Worm (Caenorhabditis elegans): ENCODE results near the gene T21D12.11.

The T21D12.11 gene

DNA sequence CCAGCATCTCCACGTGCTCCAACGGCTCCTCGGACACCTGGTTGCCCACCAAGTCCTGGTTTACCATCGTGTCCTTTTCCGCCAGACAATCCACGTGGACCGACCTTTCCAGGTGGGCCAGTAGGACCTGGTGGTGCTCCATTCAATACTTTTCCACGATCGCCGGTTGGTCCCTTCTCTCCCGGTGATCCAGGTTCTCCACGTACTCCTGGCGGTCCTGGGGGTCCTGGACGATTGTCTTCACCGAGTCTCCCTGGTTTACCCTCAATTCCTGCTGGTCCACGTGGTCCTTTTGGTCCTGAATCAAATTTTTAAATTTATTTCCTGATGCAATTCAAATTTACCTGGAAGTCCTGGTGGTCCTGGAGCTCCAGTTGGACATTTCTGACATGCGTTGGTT lies 10.8 kb upstream of the T21D12.11 start:
- no peak for TF ChIP-seq elt-3 (tag; optimal IDR thresholded peaks at IDR 0.05)
- no peak for TF ChIP-seq mef-2 (tag; optimal IDR thresholded peaks at IDR 0.05)
- no peak for TF ChIP-seq isw-1 (GFP tag; IDR thresholded peaks at IDR 0.05)
- no peak for TF ChIP-seq lir-3 (tag; optimal IDR thresholded peaks at IDR 0.05; ENCODE audit: poor library complexity)
- TF ChIP-seq nhr-76 (tag; optimal IDR thresholded peaks at IDR 0.05): no peak
- no peak for TF ChIP-seq F16B12.6 (tag; optimal IDR thresholded peaks at IDR 0.05)
- no peak for TF ChIP-seq mab-9 (GFP tag; IDR thresholded peaks at IDR 0.05)
- TF ChIP-seq hlh-4 (tag; optimal IDR thresholded peaks at IDR 0.05): no peak
- TF ChIP-seq C16A3.4 (tag; optimal IDR thresholded peaks at IDR 0.05): no peak
- no peak for TF ChIP-seq nhr-71 (tag; optimal IDR thresholded peaks at IDR 0.05)
- no peak for TF ChIP-seq nhr-28 (tag; optimal IDR thresholded peaks at IDR 0.05)
- TF ChIP-seq nhr-47 (tag; optimal IDR thresholded peaks at IDR 0.05): no peak
- no peak for TF ChIP-seq ceh-90 (tag; optimal IDR thresholded peaks at IDR 0.05)
- no peak for TF ChIP-seq nhr-85 (tag)
- TF ChIP-seq ces-1 (GFP tag; optimal IDR thresholded peaks at IDR 0.05): no peak

DNA sequence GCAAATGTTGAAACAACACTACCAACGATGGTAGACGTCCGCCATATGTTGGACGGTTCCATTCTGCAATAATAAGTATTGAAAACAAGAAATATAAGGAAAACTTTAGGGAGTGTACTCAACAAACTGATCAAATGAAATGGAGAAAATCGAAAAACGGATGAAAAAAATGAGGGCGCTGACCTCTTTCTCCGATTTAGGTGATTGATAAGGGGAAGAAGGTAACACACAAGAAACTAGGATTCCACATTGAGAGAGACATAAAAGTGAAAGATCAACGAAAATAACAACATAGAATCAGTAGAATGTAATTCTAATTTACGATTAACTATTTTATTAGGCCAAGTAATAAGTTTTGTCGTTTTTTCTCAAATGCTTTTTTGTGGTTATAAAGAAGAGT lies 10.1 kb upstream of the T21D12.11 start, which contains the start of gene dpy-9:
Gene dpy-9 (minus strand): TSS at position 63 of the 400 bp plus-strand sequence.
- TF ChIP-seq zip-4 (GFP tag; optimal IDR thresholded peaks at IDR 0.05) (no peak), lin-13 (GFP tag; optimal IDR thresholded peaks at IDR 0.05) (no peak), unc-130 (tag; optimal IDR thresholded peaks at IDR 0.05) (no peak), lin-35 (GFP tag; optimal IDR thresholded peaks at IDR 0.05) (no peak), mef-2 (tag; optimal IDR thresholded peaks at IDR 0.05) (no peak), alr-1 (tag; optimal IDR thresholded peaks at IDR 0.05; ENCODE audit: borderline replicate concordance) (no peak), nhr-47 (tag; optimal IDR thresholded peaks at IDR 0.05) (no peak), elt-3 (tag; optimal IDR thresholded peaks at IDR 0.05) (peak in 1 of 6 experiments; percentile 50), pag-3 (tag; optimal IDR thresholded peaks at IDR 0.05; ENCODE audit: borderline replicate concordance, insufficient read depth) (no peak), F16B12.6 (tag; optimal IDR thresholded peaks at IDR 0.05) (no peak), fos-1 (tag; optimal IDR thresholded peaks at IDR 0.05) (no peak), zag-1 (tag; optimal IDR thresholded peaks at IDR 0.05) (no peak), ztf-4 (tag; optimal IDR thresholded peaks at IDR 0.05) (no peak), blmp-1 (tag; optimal IDR thresholded peaks at IDR 0.05) (peak; percentile 96), egl-13 (tag; optimal IDR thresholded peaks at IDR 0.05) (no peak)

DNA sequence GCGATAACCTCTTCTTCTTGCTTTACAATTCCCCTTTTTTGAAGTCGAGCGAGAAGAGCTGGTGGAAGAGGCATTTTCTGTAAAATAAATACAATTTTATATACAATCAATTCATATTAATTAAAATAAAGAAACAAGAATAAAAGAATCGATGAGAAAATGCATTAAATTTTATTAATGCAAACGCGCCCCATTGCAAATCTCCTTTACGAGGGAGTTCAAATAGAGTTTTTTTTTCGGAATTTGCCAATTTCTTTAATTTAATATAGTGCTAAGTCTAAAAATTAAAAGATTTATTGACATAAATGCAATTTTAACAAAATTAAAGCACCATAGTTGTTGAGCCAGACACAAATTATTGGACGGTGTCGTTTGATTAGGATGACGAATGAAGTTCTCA lies 7.6 kb upstream of the T21D12.11 start, which contains the start of gene pqbp-1.1:
Gene pqbp-1.1 (minus strand): TSS at position 77 of the 400 bp plus-strand sequence.
- peak; percentile 18 for TF ChIP-seq ces-1 (GFP tag; optimal IDR thresholded peaks at IDR 0.05)
- no peak for TF ChIP-seq unc-98 (GFP tag; IDR thresholded peaks at IDR 0.05)
- no peak for TF ChIP-seq ztf-11 (tag; optimal IDR thresholded peaks at IDR 0.05)
- TF ChIP-seq unc-30 (tag; optimal IDR thresholded peaks at IDR 0.05): no peak
- peak; percentile 51 for TF ChIP-seq fkh-8 (tag; optimal IDR thresholded peaks at IDR 0.05)
- TF ChIP-seq hpl-2 (GFP tag; optimal IDR thresholded peaks at IDR 0.05): no peak
- TF ChIP-seq nhr-85 (tag): peak; percentile 50
- peak; percentile 43 for TF ChIP-seq unc-86 (tag; optimal IDR thresholded peaks at IDR 0.05)
- peak; percentile 15 to 58 (median 29) for TF ChIP-seq ceh-82 (tag; optimal IDR thresholded peaks at IDR 0.05)
- TF ChIP-seq alr-1 (tag; optimal IDR thresholded peaks at IDR 0.05; ENCODE audit: borderline replicate concordance): no peak
- TF ChIP-seq nhr-20 (tag; optimal IDR thresholded peaks at IDR 0.05): peak; percentile 58
- peak; percentile 42 for TF ChIP-seq fos-1 (tag; optimal IDR thresholded peaks at IDR 0.05)
- peak; percentile 3 for TF ChIP-seq jun-1 (tag; optimal IDR thresholded peaks at IDR 0.05)
- peak; percentile 39 for TF ChIP-seq C04F5.9 (tag; optimal IDR thresholded peaks at IDR 0.05)
- TF ChIP-seq tlp-1 (tag; optimal IDR thresholded peaks at IDR 0.05): no peak
- TF ChIP-seq mab-9 (GFP tag; IDR thresholded peaks at IDR 0.05): no peak
- no peak for TF ChIP-seq nhr-11 (tag; optimal IDR thresholded peaks at IDR 0.05)
- peak; percentile 32 for TF ChIP-seq irx-1 (tag; optimal IDR thresholded peaks at IDR 0.05)
- TF ChIP-seq ceh-90 (tag; optimal IDR thresholded peaks at IDR 0.05): no peak
- no peak for TF ChIP-seq Y116A8C.19 (tag; optimal IDR thresholded peaks at IDR 0.05; ENCODE audit: borderline replicate concordance)
- TF ChIP-seq hlh-4 (tag; optimal IDR thresholded peaks at IDR 0.05): no peak
- TF ChIP-seq lin-15B (tag; optimal IDR thresholded peaks at IDR 0.05): no peak
- TF ChIP-seq grh-1 (GFP tag; IDR thresholded peaks at IDR 0.05): no peak
- TF ChIP-seq swsn-7 (tag; optimal IDR thresholded peaks at IDR 0.05): peak; percentile 55
- no peak for TF ChIP-seq zip-4 (GFP tag; optimal IDR thresholded peaks at IDR 0.05)
- no peak for TF ChIP-seq nhr-84 (tag; optimal IDR thresholded peaks at IDR 0.05)
- TF ChIP-seq zag-1 (tag; optimal IDR thresholded peaks at IDR 0.05): no peak
- TF ChIP-seq mef-2 (tag; optimal IDR thresholded peaks at IDR 0.05): no peak
- no peak for TF ChIP-seq nhr-76 (tag; optimal IDR thresholded peaks at IDR 0.05)
- peak; percentile 67 for TF ChIP-seq snu-23 (GFP tag; optimal IDR thresholded peaks at IDR 0.05)
- peak; percentile 66 for TF ChIP-seq mep-1 (tag; optimal IDR thresholded peaks at IDR 0.05)
- TF ChIP-seq nhr-71 (tag; optimal IDR thresholded peaks at IDR 0.05): peak; percentile 75
- peak; percentile 59 for TF ChIP-seq tbx-2 (tag; optimal IDR thresholded peaks at IDR 0.05)
- TF ChIP-seq nhr-19 (GFP tag; conservative IDR thresholded peaks at IDR 0.05): no peak
- TF ChIP-seq sox-4 (tag; optimal IDR thresholded peaks at IDR 0.05): no peak
